Fruit fly (Drosophila melanogaster) whole organism, wandering third instar larva: Measurements from ENCODE around the gene ND-30.

ENCODE experiments used
- Abd-B ChIP-seq: fragments of >200 bp; optimal IDR thresholded peaks from 2 replicates; lab custom pipeline; 2017; ENCODE audit warnings: missing biosample characterization, missing genetic modification characterization
- CG32264 ChIP-seq: fragments of 200-800 bp; sonication (Bioruptor generic); optimal IDR thresholded peaks from 2 replicates; lab custom pipeline; 2016; ENCODE audit warnings: missing biosample characterization, missing genetic modification characterization
- CG9705 ChIP-seq: fragments of 200-800 bp; sonication (Bioruptor generic); optimal IDR thresholded peaks from 2 replicates; lab custom pipeline; 2018; ENCODE audit warnings: missing biosample characterization, mild to moderate bottlenecking, missing genetic modification characterization
- CrebA ChIP-seq: fragments of 200-800 bp; sonication (Bioruptor generic); optimal IDR thresholded peaks from 2 replicates; lab custom pipeline; 2016; ENCODE audit warnings: missing biosample characterization, mild to moderate bottlenecking, missing genetic modification characterization, borderline replicate concordance
- Dfd ChIP-seq: fragments of >200 bp; optimal IDR thresholded peaks from 2 replicates; lab custom pipeline; 2017; ENCODE audit warnings: missing biosample characterization, missing genetic modification characterization
- Dif ChIP-seq: fragments of 200-275, 200-300 bp; sonication (Bioruptor generic); optimal IDR thresholded peaks from 2 replicates; lab custom pipeline; 2018; ENCODE audit warnings: missing biosample characterization, missing genetic modification characterization; ENCODE audit not compliant: partially characterized antibody
- GATAd ChIP-seq: sonication (Bioruptor generic); optimal IDR thresholded peaks from 2 replicates; lab custom pipeline; 2016; ENCODE audit warnings: missing biosample characterization, missing genetic modification characterization
- HLH106 ChIP-seq: fragments of 200-800 bp; optimal IDR thresholded peaks from 3 replicates; lab custom pipeline; 2019; ENCODE audit warnings: missing biosample characterization, mild to moderate bottlenecking, missing genetic modification characterization, moderate library complexity
- Hnf4 ChIP-seq: fragments of 200-800 bp; sonication (Bioruptor generic); optimal IDR thresholded peaks from 2 replicates; lab custom pipeline; 2016; ENCODE audit warnings: missing biosample characterization, mild to moderate bottlenecking, missing genetic modification characterization
- Hr78 ChIP-seq: fragments of >200 bp; optimal IDR thresholded peaks from 2 replicates; lab custom pipeline; 2017; ENCODE audit warnings: missing biosample characterization, missing genetic modification characterization
- Hr83 ChIP-seq: fragments of 200-300 bp; sonication (Bioruptor generic); optimal IDR thresholded peaks from 2 replicates; lab custom pipeline; 2016; ENCODE audit warnings: missing biosample characterization, mild to moderate bottlenecking, missing genetic modification characterization, moderate library complexity; ENCODE audit not compliant: poor library complexity, severe bottlenecking
- Mio ChIP-seq: sonication (Bioruptor generic); optimal IDR thresholded peaks from 2 replicates; lab custom pipeline; 2016; ENCODE audit warnings: missing biosample characterization, missing genetic modification characterization
- Myc ChIP-seq: fragments of >200 bp; optimal IDR thresholded peaks from 2 replicates; lab custom pipeline; 2017
- OdsH ChIP-seq: fragments of 200-800 bp; sonication (Bioruptor generic); optimal IDR thresholded peaks from 2 replicates; lab custom pipeline; 2016; ENCODE audit warnings: missing biosample characterization, mild to moderate bottlenecking, missing genetic modification characterization
- Rel ChIP-seq, 2 experiments: fragments of 200-800 bp; sonication (Bioruptor generic) in 1 of 2; optimal IDR thresholded peaks; 2 replicates in 1 of 2; 3 replicates in 1 of 2; lab custom pipeline; 2016 to 2019; ENCODE audit warnings: mild to moderate bottlenecking in 2 of 2, missing biosample characterization in 2 of 2, missing genetic modification characterization in 2 of 2, moderate library complexity in 1 of 2
- Sp1 ChIP-seq: fragments of 200-800 bp; sonication (Bioruptor generic); optimal IDR thresholded peaks from 3 replicates; lab custom pipeline; 2019; ENCODE audit warnings: missing biosample characterization, mild to moderate bottlenecking, missing genetic modification characterization, moderate library complexity
- Vsx2 ChIP-seq: fragments of 200-300, 225-300 bp; sonication (Bioruptor generic); optimal IDR thresholded peaks from 2 replicates; lab custom pipeline; 2018; ENCODE audit warnings: missing biosample characterization, missing genetic modification characterization; ENCODE audit not compliant: partially characterized antibody
- br ChIP-seq: fragments of 200-800 bp; sonication (Bioruptor generic); optimal IDR thresholded peaks from 2 replicates; lab custom pipeline; 2016; ENCODE audit warnings: missing biosample characterization, missing genetic modification characterization
- brk ChIP-seq: fragments of 200-800 bp; sonication (Bioruptor generic); optimal IDR thresholded peaks from 2 replicates; lab custom pipeline; 2016; ENCODE audit warnings: missing biosample characterization, mild to moderate bottlenecking, missing genetic modification characterization
- dl ChIP-seq, 2 experiments: fragments of 175-275, 200-275 bp in 1 of 2; fragments of 200-275 bp in 1 of 2; sonication (Bioruptor generic); optimal IDR thresholded peaks; lab custom pipeline; 2018; ENCODE audit warnings: mild to moderate bottlenecking in 2 of 2, missing biosample characterization in 2 of 2, missing genetic modification characterization in 2 of 2, moderate library complexity in 2 of 2; ENCODE audit not compliant: partially characterized antibody in 2 of 2, insufficient read depth in 1 of 2
- dmrt93B ChIP-seq: fragments of 200-800 bp; sonication (Bioruptor generic); optimal IDR thresholded peaks from 2 replicates; lab custom pipeline; 2018; ENCODE audit warnings: missing biosample characterization, mild to moderate bottlenecking, missing genetic modification characterization
- dsf ChIP-seq: sonication (Bioruptor generic); optimal IDR thresholded peaks from 2 replicates; lab custom pipeline; 2016; ENCODE audit warnings: missing biosample characterization, missing genetic modification characterization, borderline replicate concordance
- ey ChIP-seq: fragments of 200-800 bp; sonication (Bioruptor generic); optimal IDR thresholded peaks from 2 replicates; lab custom pipeline; 2016; ENCODE audit warnings: missing biosample characterization, missing genetic modification characterization
- foxo ChIP-seq, 2 experiments: fragments of 200-800 bp; sonication (Bioruptor generic); optimal IDR thresholded peaks; 2 replicates in 1 of 2; 3 replicates in 1 of 2; lab custom pipeline; 2016 to 2017; ENCODE audit warnings: missing biosample characterization in 2 of 2, missing genetic modification characterization in 2 of 2
- fru ChIP-seq: fragments of 200-800 bp; sonication (Bioruptor generic); optimal IDR thresholded peaks from 3 replicates; lab custom pipeline; 2016; ENCODE audit warnings: missing biosample characterization, mild to moderate bottlenecking, missing genetic modification characterization
- h ChIP-seq: fragments of 200-800 bp; sonication (Bioruptor generic); optimal IDR thresholded peaks from 3 replicates; lab custom pipeline; 2016; ENCODE audit warnings: missing biosample characterization, mild to moderate bottlenecking, missing genetic modification characterization
- jim ChIP-seq: fragments of 175-275, 200-325 bp; sonication (Bioruptor generic); optimal IDR thresholded peaks from 2 replicates; lab custom pipeline; 2016; ENCODE audit warnings: missing biosample characterization, mild to moderate bottlenecking, missing genetic modification characterization
- lola ChIP-seq: fragments of >200 bp; optimal IDR thresholded peaks from 2 replicates; lab custom pipeline; 2017; ENCODE audit warnings: missing biosample characterization, missing genetic modification characterization
- pan ChIP-seq: fragments of >200 bp; optimal IDR thresholded peaks from 2 replicates; lab custom pipeline; 2017
- psq ChIP-seq: fragments of 200-800 bp; sonication (Bioruptor generic); optimal IDR thresholded peaks from 3 replicates; lab custom pipeline; 2017; ENCODE audit warnings: missing biosample characterization, mild to moderate bottlenecking, missing genetic modification characterization, moderate library complexity
- rgr ChIP-seq: fragments of 200-800 bp; sonication (Bioruptor generic); optimal IDR thresholded peaks from 3 replicates; lab custom pipeline; 2016; ENCODE audit warnings: missing biosample characterization, mild to moderate bottlenecking, missing genetic modification characterization
- sage ChIP-seq: fragments of 200-800 bp; sonication (Bioruptor generic); optimal IDR thresholded peaks from 2 replicates; lab custom pipeline; 2016; ENCODE audit warnings: missing biosample characterization, mild to moderate bottlenecking, missing genetic modification characterization
- sv ChIP-seq: fragments of 200-800 bp; sonication (Bioruptor generic); optimal IDR thresholded peaks from 3 replicates; lab custom pipeline; 2016; ENCODE audit warnings: missing biosample characterization, missing genetic modification characterization
- tai ChIP-seq: sonication (Bioruptor generic); optimal IDR thresholded peaks from 2 replicates; lab custom pipeline; 2016; ENCODE audit warnings: missing biosample characterization, missing genetic modification characterization
- usp ChIP-seq: fragments of >200 bp; optimal IDR thresholded peaks from 2 replicates; lab custom pipeline; 2017; ENCODE audit warnings: missing biosample characterization, missing genetic modification characterization
- woc ChIP-seq: sonication (Bioruptor generic); optimal IDR thresholded peaks from 2 replicates; lab custom pipeline; 2016; ENCODE audit warnings: missing biosample characterization, mild to moderate bottlenecking, missing genetic modification characterization

The ND-30 gene

DNA sequence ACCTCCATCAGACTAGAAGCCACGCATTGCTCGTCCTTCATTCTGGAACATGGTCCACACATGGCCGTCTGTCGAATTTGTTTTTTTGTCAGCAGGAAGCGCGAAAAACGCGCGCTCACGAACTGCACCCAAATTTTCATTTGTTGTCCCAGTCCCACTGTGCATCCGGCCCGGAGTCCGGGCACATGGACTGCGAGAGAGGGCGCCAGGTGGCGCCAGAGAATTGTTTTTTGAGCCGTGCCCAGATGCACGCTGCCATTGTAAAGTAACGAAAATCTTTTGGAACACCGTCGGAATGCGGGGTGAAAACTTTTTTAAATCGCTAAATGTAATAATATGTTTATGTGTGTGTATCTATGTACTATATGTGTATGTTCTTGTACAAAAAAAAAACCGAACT lies 1.7 kb downstream of the ND-30 start:
- TF ChIP-seq OdsH (no peak), h (GFP tag; lab: Kevin White, UChicago) (no peak), ey (GFP tag; lab: Kevin White, UChicago) (no peak), HLH106 (tag; lab: Kevin White, UChicago) (no peak), sage (GFP tag; lab: Kevin White, UChicago) (no peak)

DNA sequence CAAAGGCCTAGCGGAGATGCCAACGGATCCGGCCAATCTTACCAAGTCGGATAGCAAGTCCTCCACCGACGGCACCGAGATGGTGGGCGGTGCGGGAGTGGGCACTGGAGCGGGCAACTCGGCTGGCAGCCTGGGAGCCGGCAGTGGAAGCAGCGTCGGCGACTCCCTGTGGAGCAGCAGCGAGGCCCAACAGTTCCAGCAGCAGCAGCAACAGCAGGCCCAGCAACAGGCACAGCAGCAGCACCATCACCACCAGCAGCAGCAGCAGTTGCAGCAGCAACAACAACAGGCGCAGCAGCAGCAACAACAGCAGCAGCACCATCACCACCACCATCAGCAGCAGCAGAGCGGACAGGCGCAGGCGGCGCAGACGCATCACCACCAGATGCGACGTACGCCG lies 9.0 kb downstream of the ND-30 start:
- no peak for TF ChIP-seq dsf (GFP tag; lab: Kevin White, UChicago)
- TF ChIP-seq Dfd (GFP tag; lab: Kevin White, UChicago), result peak; percentile 92
- no peak for TF ChIP-seq Myc (lab: Kevin White, UChicago)
- TF ChIP-seq, all 38 proteins: peak for 1

DNA sequence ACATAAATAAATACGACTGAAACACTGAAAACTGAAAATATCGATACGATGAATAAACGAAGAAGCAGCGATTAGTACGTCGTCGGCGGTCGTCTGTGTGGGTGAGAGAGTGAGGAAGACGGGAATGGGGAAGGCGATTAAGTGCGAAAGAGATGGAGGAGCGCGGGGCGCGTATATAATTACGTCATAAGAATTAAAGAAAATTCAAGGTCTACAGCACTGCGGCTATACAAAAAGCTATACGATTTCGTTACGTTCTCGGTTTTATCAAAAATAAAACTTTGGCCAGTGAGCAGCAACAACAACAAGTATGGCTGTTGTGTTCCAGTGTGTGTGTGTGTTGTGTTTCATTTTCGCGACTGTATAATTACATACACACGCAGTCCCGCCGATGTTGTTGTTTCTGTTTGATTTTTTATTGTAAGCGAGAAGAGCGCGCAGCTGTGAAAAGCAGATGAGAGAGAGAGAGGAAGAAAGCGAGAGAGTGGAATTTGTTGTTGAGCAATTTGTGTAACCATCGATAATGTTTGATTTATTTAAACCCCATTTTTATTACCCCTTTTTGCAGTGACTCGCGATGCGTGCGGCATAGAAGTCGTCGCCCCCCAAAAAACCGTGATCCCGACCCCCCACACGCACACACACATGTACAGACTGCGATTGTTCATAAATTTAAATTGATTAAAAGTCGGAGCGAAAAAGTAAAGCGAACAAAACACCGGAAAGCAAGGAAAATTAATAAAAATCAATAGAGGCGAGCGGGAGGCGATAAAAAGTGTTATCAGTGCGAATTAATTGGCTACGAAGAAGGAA lies 10.1 kb downstream of the ND-30 start:
- TF ChIP-seq Hr83 (GFP tag; lab: Kevin White, UChicago) (no peak), Hnf4 (GFP tag; lab: Kevin White, UChicago) (no peak), brk (no peak), Sp1 (GFP tag; lab: Kevin White, UChicago) (peak; percentile 47), psq (peak; percentile 62), Vsx2 (no peak), Hr78 (GFP tag; lab: Kevin White, UChicago) (no peak), h (GFP tag; lab: Kevin White, UChicago) (peak; percentile 9), pan (lab: Kevin White, UChicago) (no peak), rgr (no peak), Dfd (GFP tag; lab: Kevin White, UChicago) (no peak), jim (GFP tag; lab: Kevin White, UChicago) (no peak), dmrt93B (GFP tag; lab: Kevin White, UChicago) (no peak), Rel (GFP tag; optimal IDR thresholded peaks at IDR 0.05; lab: Kevin White, UChicago) (no peak), Rel (tag; optimal IDR thresholded peaks at IDR 0.05; lab: Kevin White, UChicago) (peak; percentile 14), woc (no peak), usp (GFP tag; lab: Kevin White, UChicago) (no peak)

DNA sequence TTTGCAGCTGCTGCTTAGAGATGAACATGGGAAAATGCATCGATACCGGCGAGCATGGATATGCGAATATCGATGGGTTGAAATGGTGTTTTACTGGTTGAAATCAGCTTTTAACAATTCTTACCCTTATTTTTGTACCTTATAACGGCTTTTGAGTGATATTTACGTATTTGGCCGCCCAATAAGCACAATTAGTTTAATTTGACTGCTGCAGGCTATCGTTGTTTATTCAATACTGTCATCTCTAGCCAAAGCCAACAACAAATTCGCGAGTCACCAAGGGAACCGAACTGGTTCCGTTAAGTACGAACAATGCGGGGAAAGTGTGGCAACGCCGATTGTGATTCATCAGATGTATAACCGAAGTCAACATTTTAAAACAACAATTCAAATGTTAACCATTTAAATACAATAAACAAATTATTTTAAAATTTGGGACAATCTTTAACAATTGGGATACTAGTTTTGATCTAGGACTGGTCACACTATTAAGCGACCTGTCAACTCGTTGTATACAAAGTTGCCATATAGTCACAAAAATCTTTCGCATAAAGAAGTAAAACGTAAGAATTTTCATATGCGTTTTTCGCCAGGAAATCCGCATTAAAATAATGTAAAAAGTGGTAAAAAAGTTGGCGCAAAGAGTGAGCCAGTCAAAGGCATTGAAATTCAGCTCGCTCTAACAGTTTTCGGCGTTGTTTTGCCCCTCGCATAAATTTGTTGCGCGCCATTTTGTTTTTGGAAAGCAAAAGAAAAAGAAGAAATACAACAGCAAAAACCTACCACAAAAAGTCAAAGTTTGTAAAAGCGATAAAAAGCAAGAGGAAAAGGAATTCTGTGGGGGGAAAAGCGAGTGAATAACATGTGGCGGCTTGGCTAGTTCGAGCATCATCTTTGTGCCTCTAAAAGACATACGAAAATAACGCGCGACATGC lies 11.0 kb downstream of the ND-30 start, which contains the start of the genes Usp5 and BtbVII:
TSS of gene Usp5 (minus strand) at position 234 of the 935 bp plus-strand sequence.
TSS of gene BtbVII (plus strand) at position 522 of the 935 bp plus-strand sequence.
- TF ChIP-seq psq, result peak; percentile 26
- no peak for TF ChIP-seq Myc (lab: Kevin White, UChicago)
- peak in 1 of 2 experiments; percentile 76 for TF ChIP-seq foxo (GFP tag; optimal IDR thresholded peaks at IDR 0.05; lab: Kevin White, UChicago)
- TF ChIP-seq Dif, result no peak
- TF ChIP-seq sage (GFP tag; lab: Kevin White, UChicago), result no peak
- TF ChIP-seq OdsH, result peak; percentile 69
- TF ChIP-seq Dfd (GFP tag; lab: Kevin White, UChicago), result no peak
- peak; percentile 65 for TF ChIP-seq ey (GFP tag; lab: Kevin White, UChicago)
- TF ChIP-seq Rel (GFP tag; optimal IDR thresholded peaks at IDR 0.05; lab: Kevin White, UChicago), result no peak
- TF ChIP-seq Rel (tag; optimal IDR thresholded peaks at IDR 0.05; lab: Kevin White, UChicago), result peak; percentile 2
- TF ChIP-seq tai, result no peak
- no peak for TF ChIP-seq Hr78 (GFP tag; lab: Kevin White, UChicago)
- TF ChIP-seq CrebA (GFP tag; lab: Kevin White, UChicago), result no peak
- no peak for TF ChIP-seq jim (GFP tag; lab: Kevin White, UChicago)
- TF ChIP-seq CG32264 (GFP tag; lab: Kevin White, UChicago), result peak; percentile 6
- TF ChIP-seq fru (GFP tag; lab: Kevin White, UChicago), result peak; percentile 58
- TF ChIP-seq dl (GFP tag; optimal IDR thresholded peaks at IDR 0.05; lab: Kevin White, UChicago; ENCODE audit: insufficient read depth in 1 of 2, partially characterized antibody in 2 of 2), result no peak
- TF ChIP-seq GATAd (GFP tag; lab: Kevin White, UChicago), result no peak
- peak; percentile 59 for TF ChIP-seq HLH106 (tag; lab: Kevin White, UChicago)
- TF ChIP-seq pan (lab: Kevin White, UChicago), result no peak
- no peak for TF ChIP-seq woc
- no peak for TF ChIP-seq brk
- peak; percentile 68 for TF ChIP-seq rgr
- TF ChIP-seq sv, result peak; percentile 22
- TF ChIP-seq br (GFP tag; lab: Kevin White, UChicago), result peak; percentile 76
- no peak for TF ChIP-seq Mio (GFP tag; lab: Kevin White, UChicago)
- no peak for TF ChIP-seq lola (GFP tag; lab: Kevin White, UChicago)
- peak; percentile 72 for TF ChIP-seq h (GFP tag; lab: Kevin White, UChicago)
- TF ChIP-seq usp (GFP tag; lab: Kevin White, UChicago), result no peak
- TF ChIP-seq Hr83 (GFP tag; lab: Kevin White, UChicago), result peak; percentile 30
- no peak for TF ChIP-seq dmrt93B (GFP tag; lab: Kevin White, UChicago)
- TF ChIP-seq dsf (GFP tag; lab: Kevin White, UChicago), result peak; percentile 16
- TF ChIP-seq Sp1 (GFP tag; lab: Kevin White, UChicago), result peak; percentile 44
- TF ChIP-seq Abd-B (GFP tag; lab: Kevin White, UChicago), result no peak
- TF ChIP-seq CG9705 (GFP tag; lab: Kevin White, UChicago), result peak; percentile 12
- no peak for TF ChIP-seq Hnf4 (GFP tag; lab: Kevin White, UChicago)
